Fruit fly (Drosophila melanogaster) whole organism, embryonic: Measurements from ENCODE around the gene Nf1.
A peak's percentile ranks its signal among the peaks of the same experiment; 100 is the strongest.

Experiments
- ATbp ChIP-seq: fragments of 200-800 bp; sonication (Bioruptor generic); optimal IDR thresholded peaks from 2 replicates; lab custom pipeline; 2017; ENCODE audit warnings: missing biosample characterization, mild to moderate bottlenecking, missing genetic modification characterization, missing genetic modification reagents
- CG11093 ChIP-seq: fragments of 200-800 bp; sonication (Bioruptor generic); IDR thresholded peaks from 3 replicates; pipeline ENCODE4 v1.3.6; 2022; ENCODE audit warnings: missing biosample characterization, missing genetic modification characterization
- CG11247 ChIP-seq: fragments of 200-800 bp; sonication (Bioruptor generic); IDR thresholded peaks from 2 replicates; pipeline ENCODE4 v1.3.6; 2022; ENCODE audit warnings: missing biosample characterization, missing genetic modification characterization
- CG12659 ChIP-seq: fragments of 200-800 bp; sonication (Bioruptor generic); optimal IDR thresholded peaks from 3 replicates; lab custom pipeline; 2017; ENCODE audit warnings: mild to moderate bottlenecking, missing biosample characterization, missing genetic modification reagents, missing genetic modification characterization
- CG14441 ChIP-seq: fragments of 200-800 bp; sonication (Bioruptor generic); IDR thresholded peaks from 2 replicates; pipeline ENCODE4 v1.3.6; 2022; ENCODE audit warnings: missing biosample characterization, missing genetic modification characterization
- CG15601 ChIP-seq: fragments of 200-800 bp; sonication (Bioruptor generic); optimal IDR thresholded peaks from 3 replicates; lab custom pipeline; 2019; ENCODE audit warnings: missing biosample characterization, mild to moderate bottlenecking, missing genetic modification characterization, moderate library complexity
- CG15696 ChIP-seq: fragments of 200-800 bp; sonication (Bioruptor generic); optimal IDR thresholded peaks from 2 replicates; lab custom pipeline; 2019; ENCODE audit warnings: missing biosample characterization, mild to moderate bottlenecking, missing genetic modification characterization, moderate library complexity
- CG1602 ChIP-seq: fragments of 200-800 bp; sonication (Bioruptor generic); optimal IDR thresholded peaks from 3 replicates; lab custom pipeline; 2016; ENCODE audit warnings: missing biosample characterization, missing genetic modification characterization
- CG18764 ChIP-seq: fragments of 200-800 bp; sonication (Bioruptor generic); optimal IDR thresholded peaks from 3 replicates; lab custom pipeline; 2016; ENCODE audit warnings: missing biosample characterization, missing genetic modification characterization
- CG2116 ChIP-seq: fragments of 200-800 bp; sonication (Bioruptor generic); optimal IDR thresholded peaks from 3 replicates; lab custom pipeline; 2018; ENCODE audit warnings: missing biosample characterization, mild to moderate bottlenecking, missing genetic modification characterization
- CG3281 ChIP-seq: fragments of 200-800 bp; sonication (Bioruptor generic); optimal IDR thresholded peaks from 3 replicates; lab custom pipeline; 2017; ENCODE audit warnings: missing biosample characterization, mild to moderate bottlenecking, missing genetic modification characterization
- CG34376 ChIP-seq: fragments of 200-800 bp; sonication (Bioruptor generic); optimal IDR thresholded peaks from 2 replicates; lab custom pipeline; 2018; ENCODE audit warnings: missing biosample characterization, mild to moderate bottlenecking, missing genetic modification characterization
- CG3995 ChIP-seq: fragments of 200-800 bp; sonication (Bioruptor generic); optimal IDR thresholded peaks from 3 replicates; lab custom pipeline; 2016; ENCODE audit warnings: missing biosample characterization, missing genetic modification characterization
- CG5245 ChIP-seq: fragments of 200-800 bp; sonication (Bioruptor generic); optimal IDR thresholded peaks from 3 replicates; lab custom pipeline; 2016; ENCODE audit warnings: missing biosample characterization, missing genetic modification characterization
- CG7556 ChIP-seq: fragments of 200-800 bp; sonication (Bioruptor generic); optimal IDR thresholded peaks from 2 replicates; lab custom pipeline; 2017; ENCODE audit warnings: missing biosample characterization, mild to moderate bottlenecking, missing genetic modification characterization
- CG9215 ChIP-seq: fragments of 200-800 bp; sonication (Bioruptor generic); IDR thresholded peaks from 2 replicates; pipeline ENCODE4 v1.3.6; 2022; ENCODE audit warnings: missing biosample characterization, missing genetic modification characterization
- CG9817 ChIP-seq: fragments of 200-800 bp; sonication (Bioruptor generic); optimal IDR thresholded peaks from 2 replicates; lab custom pipeline; 2018; ENCODE audit warnings: missing biosample characterization, mild to moderate bottlenecking, missing genetic modification characterization, moderate library complexity
- CG9876 ChIP-seq: fragments of 200-800 bp; sonication (Bioruptor generic); optimal IDR thresholded peaks from 2 replicates; lab custom pipeline; 2016; ENCODE audit warnings: missing biosample characterization, missing genetic modification characterization
- Chrac-16 ChIP-seq: fragments of 200-800 bp; sonication (Bioruptor generic); optimal IDR thresholded peaks from 3 replicates; lab custom pipeline; 2016; ENCODE audit warnings: missing biosample characterization, missing genetic modification characterization
- Deaf1 ChIP-seq: fragments of 200-800 bp; optimal IDR thresholded peaks from 3 replicates; lab custom pipeline; 2019; ENCODE audit warnings: missing biosample characterization, mild to moderate bottlenecking, missing genetic modification characterization, moderate library complexity
- Fer1 ChIP-seq: fragments of 200-800 bp; sonication (Bioruptor generic); optimal IDR thresholded peaks from 2 replicates; lab custom pipeline; 2017; ENCODE audit warnings: missing biosample characterization, mild to moderate bottlenecking, missing genetic modification characterization
- GATAe ChIP-seq: fragments of 200-800 bp; sonication (Bioruptor generic); conservative IDR thresholded peaks from 2 replicates; pipeline ENCODE4 v1.3.6; 2022; ENCODE audit warnings: missing biosample characterization, missing genetic modification characterization
- Gug ChIP-seq: fragments of 200-800 bp; sonication (Bioruptor generic); IDR thresholded peaks from 4 replicates; pipeline ENCODE4 v1.3.6; 2022; ENCODE audit warnings: missing biosample characterization, missing genetic modification characterization
- Mes4 ChIP-seq: fragments of 200-800 bp; sonication (Bioruptor generic); optimal IDR thresholded peaks from 2 replicates; lab custom pipeline; 2016; ENCODE audit warnings: missing biosample characterization, missing genetic modification characterization
- Opbp ChIP-seq: fragments of 200-800 bp; sonication (Bioruptor generic); IDR thresholded peaks from 3 replicates; pipeline ENCODE4 v1.3.6; 2022; ENCODE audit warnings: missing biosample characterization, missing genetic modification characterization; ENCODE audit not compliant: partially characterized antibody
- Pdp1 ChIP-seq, 2 experiments: fragments of 200-800 bp; sonication (Bioruptor generic); optimal IDR thresholded peaks; 3 replicates each; lab custom pipeline; 2016; ENCODE audit warnings: missing biosample characterization in 2 of 2, missing genetic modification characterization in 2 of 2, mild to moderate bottlenecking in 1 of 2, moderate library complexity in 1 of 2
- Ravus ChIP-seq: fragments of 200-800 bp; sonication (Bioruptor generic); IDR thresholded peaks from 2 replicates; pipeline ENCODE4 v1.3.6; 2022; ENCODE audit warnings: missing biosample characterization, missing genetic modification characterization
- Stat92E ChIP-seq, 3 experiments: fragments of >200 bp in 2 of 3; fragments of 200-800 bp in 1 of 3; sonication (Bioruptor generic) in 1 of 3; optimal IDR thresholded peaks; 2 replicates each; lab custom pipeline; 2017 to 2019; ENCODE audit warnings: missing biosample characterization in 3 of 3, missing genetic modification characterization in 3 of 3, mild to moderate bottlenecking in 1 of 3, moderate library complexity in 1 of 3
- amos ChIP-seq: fragments of 200-800 bp; sonication (Bioruptor generic); IDR thresholded peaks from 2 replicates; pipeline ENCODE4 v1.3.6; 2022; ENCODE audit warnings: missing biosample characterization, missing genetic modification characterization; ENCODE audit not compliant: partially characterized antibody
- corto ChIP-seq: fragments of 200-800 bp; sonication (Bioruptor generic); optimal IDR thresholded peaks from 2 replicates; lab custom pipeline; 2016; ENCODE audit warnings: missing biosample characterization, mild to moderate bottlenecking, missing genetic modification characterization, moderate library complexity
- da ChIP-seq: fragments of 200-800 bp; sonication (Bioruptor generic); optimal IDR thresholded peaks from 2 replicates; lab custom pipeline; 2016; ENCODE audit warnings: missing biosample characterization, missing genetic modification characterization
- dysf ChIP-seq: fragments of 200-800 bp; sonication (Bioruptor generic); IDR thresholded peaks from 3 replicates; pipeline ENCODE4 v1.3.6; 2022; ENCODE audit warnings: missing biosample characterization, missing genetic modification characterization
- emc ChIP-seq: fragments of 200-800 bp; sonication (Bioruptor generic); optimal IDR thresholded peaks from 2 replicates; lab custom pipeline; 2016; ENCODE audit warnings: missing biosample characterization, missing genetic modification characterization
- ewg ChIP-seq: fragments of 200-800 bp; sonication (Bioruptor generic); optimal IDR thresholded peaks from 3 replicates; lab custom pipeline; 2017; ENCODE audit warnings: mild to moderate bottlenecking, missing biosample characterization, missing genetic modification reagents, missing genetic modification characterization
- fd64A ChIP-seq: fragments of 200-800 bp; sonication (Bioruptor generic); optimal IDR thresholded peaks from 3 replicates; lab custom pipeline; 2018; ENCODE audit warnings: missing biosample characterization, mild to moderate bottlenecking, missing genetic modification characterization
- gfzf ChIP-seq: fragments of 200-800 bp; sonication (Bioruptor generic); optimal IDR thresholded peaks from 2 replicates; lab custom pipeline; 2016; ENCODE audit warnings: missing biosample characterization, mild to moderate bottlenecking, missing genetic modification characterization, moderate library complexity
- gro ChIP-seq: fragments of 200-800 bp; sonication (Bioruptor generic); optimal IDR thresholded peaks from 2 replicates; lab custom pipeline; 2016; ENCODE audit warnings: missing biosample characterization, missing genetic modification characterization
- knrl ChIP-seq: fragments of 200-800 bp; sonication (Bioruptor generic); IDR thresholded peaks from 3 replicates; pipeline ENCODE4 v1.3.6; 2022; ENCODE audit warnings: missing biosample characterization, missing genetic modification characterization; ENCODE audit not compliant: partially characterized antibody
- luna ChIP-seq: fragments of 200-800 bp; sonication (Bioruptor generic); optimal IDR thresholded peaks from 2 replicates; lab custom pipeline; 2016; ENCODE audit warnings: missing biosample characterization, missing genetic modification characterization
- oc ChIP-seq: fragments of 200-800 bp; sonication (Bioruptor generic); optimal IDR thresholded peaks from 2 replicates; lab custom pipeline; 2018; ENCODE audit warnings: missing biosample characterization, mild to moderate bottlenecking, missing genetic modification characterization, moderate library complexity
- odd ChIP-seq: fragments of 200-800 bp; sonication (Bioruptor generic); optimal IDR thresholded peaks from 2 replicates; lab custom pipeline; 2017; ENCODE audit warnings: missing biosample characterization, mild to moderate bottlenecking, missing genetic modification characterization
- pfk ChIP-seq: fragments of 200-800 bp; sonication (Bioruptor generic); optimal IDR thresholded peaks from 2 replicates; lab custom pipeline; 2018; ENCODE audit warnings: missing biosample characterization, mild to moderate bottlenecking, missing genetic modification characterization, moderate library complexity
- pros ChIP-seq: fragments of 200-800 bp; sonication (Bioruptor generic); optimal IDR thresholded peaks from 3 replicates; lab custom pipeline; 2019; ENCODE audit warnings: missing biosample characterization, mild to moderate bottlenecking, missing genetic modification characterization, moderate library complexity
- ro ChIP-seq: fragments of 200-800 bp; sonication (Bioruptor generic); IDR thresholded peaks from 2 replicates; pipeline ENCODE4 v1.3.6; 2022; ENCODE audit warnings: missing biosample characterization, missing genetic modification characterization
- sc ChIP-seq, 3 experiments: fragments of >200 bp in 2 of 3; fragments of 200-800 bp in 1 of 3; sonication (Bioruptor generic) in 1 of 3; optimal IDR thresholded peaks; 2 replicates in 2 of 3; 3 replicates in 1 of 3; lab custom pipeline; 2017; ENCODE audit warnings: mild to moderate bottlenecking in 1 of 3, missing biosample characterization in 1 of 3, missing genetic modification characterization in 1 of 3, missing genetic modification reagents in 1 of 3
- trem ChIP-seq: fragments of 200-800 bp; optimal IDR thresholded peaks from 3 replicates; lab custom pipeline; 2019; ENCODE audit warnings: missing biosample characterization, mild to moderate bottlenecking, missing genetic modification characterization, moderate library complexity
- tx ChIP-seq: fragments of 200-800 bp; sonication (Bioruptor generic); optimal IDR thresholded peaks from 2 replicates; lab custom pipeline; 2016; ENCODE audit warnings: missing biosample characterization, missing genetic modification characterization
- unc-4 ChIP-seq: fragments of 200-800 bp; sonication (Bioruptor generic); IDR thresholded peaks from 2 replicates; pipeline ENCODE4 v1.3.6; 2022; ENCODE audit warnings: missing biosample characterization, missing genetic modification characterization; ENCODE audit not compliant: partially characterized antibody

The Nf1 gene

DNA sequence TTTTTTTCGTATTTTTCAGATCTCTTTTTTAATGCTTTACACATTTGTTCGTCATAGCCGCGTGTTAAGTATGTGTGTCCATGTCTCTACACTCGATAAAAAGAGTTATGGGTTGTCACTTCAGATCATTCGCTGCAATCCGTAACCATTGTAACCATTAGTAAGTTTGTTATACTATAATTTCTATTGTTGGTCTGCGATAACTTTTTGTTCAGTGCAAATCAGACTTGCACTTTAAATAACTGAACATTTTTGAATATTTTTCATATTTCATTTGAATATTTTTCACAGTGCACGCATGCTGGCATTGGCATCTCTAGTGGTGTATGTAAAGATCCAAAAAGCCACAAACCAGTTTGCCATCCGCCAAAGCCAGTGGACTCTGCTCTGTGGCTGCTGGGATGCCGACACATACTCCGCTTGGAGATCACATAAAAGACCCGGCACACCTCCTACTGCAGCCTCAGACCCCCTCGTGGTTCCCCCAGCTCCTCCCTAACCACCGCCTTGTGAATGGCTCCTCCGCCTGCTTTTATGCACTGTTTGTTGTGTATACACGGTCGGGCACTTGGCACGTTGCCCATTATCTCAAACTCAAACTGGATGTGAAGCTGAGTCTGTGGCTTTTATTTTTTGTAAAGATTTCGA lies 26.2 kb downstream of the Nf1 start (continued):
- peak; percentile 88 for TF ChIP-seq CG15601 (tag; lab: Kevin White, UChicago)
- TF ChIP-seq CG14441 (GFP tag; lab: Robert Waterston, UW): peak; percentile 86
- TF ChIP-seq CG34376: no peak
- TF ChIP-seq CG11247 (GFP tag; lab: Robert Waterston, UW): peak; percentile 80
- no peak for TF ChIP-seq GATAe (GFP tag; lab: Robert Waterston, UW)
- TF ChIP-seq CG18764 (GFP tag; lab: Kevin White, UChicago): peak; percentile 84
- TF ChIP-seq pfk (GFP tag; lab: Kevin White, UChicago): no peak
- no peak for TF ChIP-seq knrl (GFP tag; lab: Robert Waterston, UW)
- TF ChIP-seq oc (tag; lab: Kevin White, UChicago): peak; percentile 78
- TF ChIP-seq Opbp (GFP tag; lab: Robert Waterston, UW): no peak
- TF ChIP-seq Gug (GFP tag; lab: Robert Waterston, UW): peak; percentile 81
- peak; percentile 86 for TF ChIP-seq ATbp (GFP tag; lab: Kevin White, UChicago)
- TF ChIP-seq ro: peak; percentile 56; the same call in 1 of the 2 replicates
- peak; percentile 66 for TF ChIP-seq gro (GFP tag; lab: Kevin White, UChicago)
- TF ChIP-seq CG1602: peak; percentile 86
- peak; percentile 82 for TF ChIP-seq fd64A (GFP tag; lab: Kevin White, UChicago)
- TF ChIP-seq CG9817 (tag; lab: Kevin White, UChicago): peak; percentile 78
- peak; percentile 72 for TF ChIP-seq CG9215 (GFP tag; lab: Robert Waterston, UW)
- no peak for TF ChIP-seq unc-4 (GFP tag; lab: Robert Waterston, UW)
- TF ChIP-seq Ravus (GFP tag; lab: Robert Waterston, UW): peak; percentile 36
- peak; percentile 62 for TF ChIP-seq CG15696 (tag; lab: Kevin White, UChicago)
- TF ChIP-seq Stat92E (GFP tag; optimal IDR thresholded peaks at IDR 0.05; lab: Kevin White, UChicago): peak in 1 of 3 experiments; percentile 77
- TF ChIP-seq CG12659 (GFP tag; lab: Kevin White, UChicago): peak; percentile 87
- TF ChIP-seq CG7556 (GFP tag; lab: Kevin White, UChicago): peak; percentile 90
- peak; percentile 81 for TF ChIP-seq odd (GFP tag; lab: Kevin White, UChicago)
- TF ChIP-seq CG3281: peak; percentile 86
- peak; percentile 88 for TF ChIP-seq Fer1 (GFP tag; lab: Kevin White, UChicago)
- TF ChIP-seq pros (GFP tag; lab: Kevin White, UChicago): no peak
- TF ChIP-seq sc (optimal IDR thresholded peaks at IDR 0.05; lab: Kevin White, UChicago): no peak
- TF ChIP-seq sc (GFP tag; optimal IDR thresholded peaks at IDR 0.05; lab: Kevin White, UChicago): peak; percentile 80
- peak; percentile 86 to 87 for TF ChIP-seq Pdp1 (GFP tag; optimal IDR thresholded peaks at IDR 0.05; lab: Kevin White, UChicago)
- TF ChIP-seq CG11093 (GFP tag; lab: Robert Waterston, UW): peak; percentile 81
- TF ChIP-seq emc (GFP tag; lab: Kevin White, UChicago): peak; percentile 31
- peak; percentile 81 for TF ChIP-seq Chrac-16 (GFP tag; lab: Kevin White, UChicago)
- peak; percentile 84 for TF ChIP-seq Mes4 (GFP tag; lab: Kevin White, UChicago)
- TF ChIP-seq tx (GFP tag; lab: Kevin White, UChicago): peak; percentile 87
- TF ChIP-seq gfzf: no peak
- peak; percentile 55 for TF ChIP-seq luna (GFP tag; lab: Kevin White, UChicago)
- TF ChIP-seq corto (GFP tag; lab: Kevin White, UChicago): peak; percentile 92
- TF ChIP-seq Deaf1: peak; percentile 64
- no peak for TF ChIP-seq amos (GFP tag; lab: Robert Waterston, UW)
- peak; percentile 80 for TF ChIP-seq ewg (GFP tag; lab: Kevin White, UChicago)
- TF ChIP-seq dysf (GFP tag; lab: Robert Waterston, UW): peak; percentile 92
- no peak for TF ChIP-seq da (GFP tag; lab: Kevin White, UChicago)
- peak; percentile 68 for TF ChIP-seq CG9876 (GFP tag; lab: Kevin White, UChicago)
- TF ChIP-seq CG5245 (GFP tag; lab: Kevin White, UChicago): peak; percentile 86
- TF ChIP-seq trem (tag; lab: Kevin White, UChicago): peak; percentile 88
- peak; percentile 34 for TF ChIP-seq CG2116 (GFP tag; lab: Kevin White, UChicago)
- peak; percentile 29 for TF ChIP-seq CG3995 (GFP tag; lab: Kevin White, UChicago)
